Fruit fly (Drosophila melanogaster) whole organism, embryonic: Measurements from ENCODE around the gene Sfp33A1.

Experiments
- CG13296 ChIP-seq: fragments of 200-800 bp; sonication (Bioruptor generic); optimal IDR thresholded peaks from 3 replicates; lab custom pipeline; 2018; ENCODE audit warnings: missing biosample characterization, mild to moderate bottlenecking, missing genetic modification characterization
- CG13424 ChIP-seq: fragments of 200-800 bp; sonication (Bioruptor generic); optimal IDR thresholded peaks from 2 replicates; lab custom pipeline; 2019; ENCODE audit warnings: missing biosample characterization, mild to moderate bottlenecking, missing genetic modification characterization, moderate library complexity
- CG1602 ChIP-seq: fragments of 200-800 bp; sonication (Bioruptor generic); optimal IDR thresholded peaks from 3 replicates; lab custom pipeline; 2016; ENCODE audit warnings: missing biosample characterization, missing genetic modification characterization
- CG8478 ChIP-seq: fragments of >200 bp; optimal IDR thresholded peaks from 2 replicates; lab custom pipeline; 2018
- Camta ChIP-seq: fragments of 200-800 bp; sonication (Bioruptor generic); optimal IDR thresholded peaks from 2 replicates; lab custom pipeline; 2016; ENCODE audit warnings: missing biosample characterization, missing genetic modification characterization
- Hmx ChIP-seq: fragments of 200-800 bp; sonication (Bioruptor generic); optimal IDR thresholded peaks from 2 replicates; lab custom pipeline; 2016; ENCODE audit warnings: missing biosample characterization, missing genetic modification characterization
- MTF-1 ChIP-seq: fragments of 200-800 bp; sonication (Bioruptor generic); optimal IDR thresholded peaks from 2 replicates; lab custom pipeline; 2018; ENCODE audit warnings: missing biosample characterization, mild to moderate bottlenecking, missing genetic modification characterization, borderline replicate concordance
- Usf ChIP-seq: fragments of 200-800 bp; sonication (Bioruptor generic); optimal IDR thresholded peaks from 2 replicates; lab custom pipeline; 2017; ENCODE audit warnings: missing genotype, missing biosample characterization, missing genetic modification characterization
- emc ChIP-seq: fragments of 200-800 bp; sonication (Bioruptor generic); optimal IDR thresholded peaks from 2 replicates; lab custom pipeline; 2016; ENCODE audit warnings: missing biosample characterization, missing genetic modification characterization
- ftz-f1 ChIP-seq: fragments of 200-800 bp; sonication (Bioruptor generic); optimal IDR thresholded peaks from 2 replicates; lab custom pipeline; 2016; ENCODE audit warnings: missing biosample characterization, missing genetic modification characterization
- tna ChIP-seq: fragments of 200-800 bp; sonication (Bioruptor generic); IDR thresholded peaks from 2 replicates; pipeline ENCODE4 v1.3.6; 2022; ENCODE audit warnings: missing biosample characterization, missing genetic modification characterization; ENCODE audit not compliant: partially characterized antibody
- zfh1 ChIP-seq: fragments of 200-800 bp; sonication (Bioruptor generic); IDR thresholded peaks from 3 replicates; pipeline ENCODE4 v1.3.6; 2022; ENCODE audit warnings: missing biosample characterization, missing genetic modification characterization

dm6 chr2L:11792265-11792664 lies 38.0 kb upstream of the Sfp33A1 start, which contains the start of gene Tsp33B:
- TF ChIP-seq Usf, result no peak
- no peak for TF ChIP-seq CG1602 (GFP tag; lab: Kevin White, UChicago)
- TF ChIP-seq MTF-1 (GFP tag; lab: Kevin White, UChicago), result no peak
- TF ChIP-seq Hmx (GFP tag; lab: Kevin White, UChicago), result no peak
- TF ChIP-seq tna (GFP tag; lab: Robert Waterston, UW), result no peak
- no peak for TF ChIP-seq CG13296 (GFP tag; lab: Kevin White, UChicago)
- no peak for TF ChIP-seq ftz-f1 (GFP tag; lab: Kevin White, UChicago)
- no peak for TF ChIP-seq CG8478 (lab: Kevin White, UChicago)
- TF ChIP-seq zfh1 (GFP tag; lab: Robert Waterston, UW), result no peak
- no peak for TF ChIP-seq CG13424 (tag; lab: Kevin White, UChicago)
- no peak for TF ChIP-seq Camta (GFP tag; lab: Kevin White, UChicago)
- TF ChIP-seq emc (GFP tag; lab: Kevin White, UChicago), result no peak
